Fruit fly (Drosophila melanogaster): ENCODE measurements around the gene kug.
A peak's percentile ranks its signal among the peaks of the same experiment; 100 is the strongest.

Gene kug

DNA sequence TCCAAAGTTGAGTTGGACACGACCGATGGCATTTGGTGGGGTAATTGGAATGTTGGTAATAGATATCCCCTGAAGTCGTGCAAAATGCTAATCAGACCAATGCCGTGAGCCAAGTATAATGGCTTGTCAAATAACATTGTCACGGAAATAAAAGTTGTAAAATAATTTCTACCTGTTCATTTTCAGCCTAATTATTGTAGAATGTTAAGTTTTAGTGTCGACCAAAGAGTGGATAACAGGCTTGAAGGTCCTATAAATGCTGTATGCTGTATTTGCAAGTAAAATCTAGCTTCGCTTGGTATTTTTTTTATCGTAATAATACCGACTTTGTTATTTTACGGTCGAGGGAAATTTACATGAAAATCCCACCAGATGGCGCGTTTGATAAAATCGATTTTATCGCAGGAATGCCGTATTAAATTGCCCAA, 645 bp upstream of the kug start:
- TF ChIP-seq nau (GFP tag; optimal IDR thresholded peaks at IDR 0.05), result peak; percentile 7
- no peak for TF ChIP-seq Elba2 (GFP tag; optimal IDR thresholded peaks at IDR 0.05)
- TF ChIP-seq Eip74EF (GFP tag; optimal IDR thresholded peaks at IDR 0.05), result peak in 1 of 2 experiments; percentile 4
- no peak for TF ChIP-seq D19B (GFP tag; optimal IDR thresholded peaks at IDR 0.05)
- TF ChIP-seq klu (GFP tag; IDR thresholded peaks at IDR 0.05), result no peak
- TF ChIP-seq Dll (GFP tag; IDR thresholded peaks at IDR 0.05; ENCODE audit: partially characterized antibody), result peak; percentile 60; the same call in 3 of the 4 replicates
- peak; percentile 4 for TF ChIP-seq Dp (GFP tag; optimal IDR thresholded peaks at IDR 0.05)
- TF ChIP-seq gfzf (GFP tag; optimal IDR thresholded peaks at IDR 0.05), result peak; percentile 25
- TF ChIP-seq Spps (tag; optimal IDR thresholded peaks at IDR 0.05), result peak; percentile 4
- TF ChIP-seq CG14710 (tag; optimal IDR thresholded peaks at IDR 0.05), result peak; percentile 50
- peak; percentile 60 for TF ChIP-seq CG17912 (GFP tag; optimal IDR thresholded peaks at IDR 0.05)
- peak; percentile 31 for TF ChIP-seq CG12391 (tag; optimal IDR thresholded peaks at IDR 0.05)
- TF ChIP-seq mirr (GFP tag; optimal IDR thresholded peaks at IDR 0.05), result peak; percentile 8
- peak; percentile 49; the same call in 2 of the 3 replicates for TF ChIP-seq Opbp (GFP tag; IDR thresholded peaks at IDR 0.05; ENCODE audit: partially characterized antibody)
- TF ChIP-seq unc-4 (GFP tag; IDR thresholded peaks at IDR 0.05; ENCODE audit: partially characterized antibody), result peak; percentile 55; the same call in 1 of the 2 replicates
- peak; percentile 36 for TF ChIP-seq CoRest (tag; optimal IDR thresholded peaks at IDR 0.05)
- TF ChIP-seq pnt (GFP tag; optimal IDR thresholded peaks at IDR 0.05), result no peak
- no peak for TF ChIP-seq corto (GFP tag; optimal IDR thresholded peaks at IDR 0.05)
- TF ChIP-seq tap (tag; optimal IDR thresholded peaks at IDR 0.05), result peak; percentile 9
- peak; percentile 79; the same call in 1 of the 2 replicates for TF ChIP-seq vvl (GFP tag; IDR thresholded peaks at IDR 0.05)
- peak in 1 of 2 experiments; percentile 37 for TF ChIP-seq Hr51 (GFP tag; optimal IDR thresholded peaks at IDR 0.05)
- TF ChIP-seq CG15269 (tag; optimal IDR thresholded peaks at IDR 0.05), result peak; percentile 23
- peak; percentile 13 for TF ChIP-seq PHDP (tag; optimal IDR thresholded peaks at IDR 0.05)
- no peak for TF ChIP-seq hkb (optimal IDR thresholded peaks at IDR 0.05)
- peak; percentile 13; the same call in 1 of the 2 replicates for TF ChIP-seq hkb (GFP tag; IDR thresholded peaks at IDR 0.05)
- peak; percentile 88 to 100 for TF ChIP-seq insv (GFP tag; optimal IDR thresholded peaks at IDR 0.05)
- TF ChIP-seq CG6254 (GFP tag; optimal IDR thresholded peaks at IDR 0.05), result peak; percentile 57
- TF ChIP-seq ab (GFP tag; optimal IDR thresholded peaks at IDR 0.05), result no peak
- TF ChIP-seq kni (GFP tag; optimal IDR thresholded peaks at IDR 0.05), result peak; percentile 55
- TF ChIP-seq CG17829 (tag; optimal IDR thresholded peaks at IDR 0.05), result peak; percentile 61
- no peak for TF ChIP-seq CG9727 (GFP tag; optimal IDR thresholded peaks at IDR 0.05)
- peak; percentile 45 for TF ChIP-seq CG18011 (GFP tag; optimal IDR thresholded peaks at IDR 0.05)
- TF ChIP-seq Bgb (GFP tag; IDR thresholded peaks at IDR 0.05; ENCODE audit: partially characterized antibody), result peak; percentile 79; the same call in 1 of the 2 replicates
- TF ChIP-seq CG4404 (GFP tag; IDR thresholded peaks at IDR 0.05), result no peak
- TF ChIP-seq BtbVII (GFP tag; optimal IDR thresholded peaks at IDR 0.05), result peak; percentile 2
- no peak for TF ChIP-seq Hr78 (GFP tag; optimal IDR thresholded peaks at IDR 0.05)
- peak; percentile 56; the same call in 2 of the 3 replicates for TF ChIP-seq ci (GFP tag; IDR thresholded peaks at IDR 0.05)
- no peak for TF ChIP-seq tup (GFP tag; optimal IDR thresholded peaks at IDR 0.05)
- TF ChIP-seq CG13287 (GFP tag; IDR thresholded peaks at IDR 0.05; ENCODE audit: partially characterized antibody), result peak; percentile 22; the same call in 1 of the 2 replicates
- peak; percentile 46 for TF ChIP-seq CG10979 (tag; optimal IDR thresholded peaks at IDR 0.05)
- TF ChIP-seq CG13296 (GFP tag; optimal IDR thresholded peaks at IDR 0.05), result no peak
- TF ChIP-seq Xrp1 (GFP tag; IDR thresholded peaks at IDR 0.05), result peak; percentile 30; the same call in 1 of the 2 replicates
- TF ChIP-seq nerfin-1 (tag; optimal IDR thresholded peaks at IDR 0.05), result peak; percentile 74
- peak; percentile 23 for TF ChIP-seq CG33557 (GFP tag; optimal IDR thresholded peaks at IDR 0.05)
- TF ChIP-seq CG2202 (tag; optimal IDR thresholded peaks at IDR 0.05), result peak; percentile 18
- TF ChIP-seq cas (GFP tag; IDR thresholded peaks at IDR 0.05), result no peak
- peak; percentile 89 for TF ChIP-seq CG13894 (tag; optimal IDR thresholded peaks at IDR 0.05)
- TF ChIP-seq sima (GFP tag; optimal IDR thresholded peaks at IDR 0.05), result no peak

All from whole organism, embryonic.